Fruit fly (Drosophila melanogaster) whole organism, adult: Measurements from ENCODE around the gene trk.

Experiments
- CG14711 ChIP-seq: fragments of 200-800 bp; sonication (Bioruptor generic); optimal IDR thresholded peaks from 2 replicates; lab custom pipeline; 2018; ENCODE audit warnings: missing biosample characterization, mild to moderate bottlenecking, missing genetic modification characterization, moderate library complexity
- CG7101 ChIP-seq: fragments of 200-800 bp; sonication (Bioruptor generic); optimal IDR thresholded peaks from 2 replicates; lab custom pipeline; 2018; ENCODE audit warnings: missing biosample characterization, mild to moderate bottlenecking, missing genetic modification characterization, moderate library complexity

- TF ChIP-seq CG14711 (tag; lab: Kevin White, UChicago) = no peak
- TF ChIP-seq CG7101 (tag; lab: Kevin White, UChicago) = no peak
These were observed 26.2 kb upstream of the trk start for dm6 chr2L:10298306-10298705.
